Worm (Caenorhabditis elegans) whole organism, mixed stage, embryonic: ENCODE data around the gene eelo-1.

ENCODE experiments used
- M03D4.4 ChIP-seq: sonication (generic microtip); optimal IDR thresholded peaks from 2 replicates; lab custom pipeline; 2017; ENCODE audit warnings: mild to moderate bottlenecking, missing genetic modification characterization, missing compliant biosample characterization
- bed-3 ChIP-seq: fragments of 200-800 bp; sonication (Bioruptor generic); optimal IDR thresholded peaks from 3 replicates; lab custom pipeline; 2018; ENCODE audit warnings: mild to moderate bottlenecking, missing genetic modification characterization, moderate library complexity, missing compliant biosample characterization
- blmp-1 ChIP-seq: fragments of 150-350 bp; optimal IDR thresholded peaks from 2 replicates; lab custom pipeline; 2014; ENCODE audit warnings: missing biosample characterization, missing genetic modification characterization
- ceh-39 ChIP-seq: fragments of 150-350 bp; optimal IDR thresholded peaks from 2 replicates; lab custom pipeline; 2014; ENCODE audit warnings: missing biosample characterization, missing genetic modification characterization
- ceh-43 ChIP-seq: fragments of 200-800 bp; sonication (Bioruptor generic); optimal IDR thresholded peaks from 2 replicates; lab custom pipeline; 2018; ENCODE audit warnings: mild to moderate bottlenecking, missing genetic modification characterization, moderate library complexity, missing compliant biosample characterization
- ceh-83 ChIP-seq: fragments of 200-800 bp; sonication (Bioruptor generic); optimal IDR thresholded peaks from 2 replicates; lab custom pipeline; 2018; ENCODE audit warnings: mild to moderate bottlenecking, missing genetic modification characterization, missing compliant biosample characterization
- ces-1 ChIP-seq: fragments of 150-350 bp; optimal IDR thresholded peaks from 2 replicates; lab custom pipeline; 2014; ENCODE audit warnings: missing biosample characterization, missing genetic modification reagents, missing genetic modification characterization
- cnd-1 ChIP-seq: fragments of 200-800 bp; sonication (Bioruptor generic); optimal IDR thresholded peaks from 2 replicates; lab custom pipeline; 2018; ENCODE audit warnings: mild to moderate bottlenecking, missing genetic modification characterization, missing compliant biosample characterization
- drap-1 ChIP-seq: fragments of 200-800 bp; sonication (Bioruptor generic); optimal IDR thresholded peaks from 3 replicates; lab custom pipeline; 2018; ENCODE audit warnings: mild to moderate bottlenecking, missing genetic modification characterization, missing compliant biosample characterization
- elt-1 ChIP-seq: sonication (generic microtip); optimal IDR thresholded peaks from 2 replicates; lab custom pipeline; 2017; ENCODE audit warnings: missing genetic modification characterization, mild to moderate bottlenecking, missing compliant biosample characterization, antibody characterized with exemption, moderate library complexity, borderline replicate concordance; ENCODE audit not compliant: insufficient read depth
- elt-3 ChIP-seq: fragments of 150-350 bp; optimal IDR thresholded peaks from 2 replicates; lab custom pipeline; 2014; ENCODE audit warnings: missing biosample characterization, missing genetic modification characterization
- flh-1 ChIP-seq: fragments of 200-800 bp; sonication (Bioruptor generic); optimal IDR thresholded peaks from 2 replicates; lab custom pipeline; 2018; ENCODE audit warnings: mild to moderate bottlenecking, missing genetic modification characterization, moderate library complexity, missing compliant biosample characterization
- ham-2 ChIP-seq: fragments of 200-800 bp; sonication (Bioruptor generic); optimal IDR thresholded peaks from 2 replicates; lab custom pipeline; 2018; ENCODE audit warnings: mild to moderate bottlenecking, missing genetic modification characterization, missing compliant biosample characterization
- hlh-1 ChIP-seq: fragments of 150-350 bp; optimal IDR thresholded peaks from 2 replicates; lab custom pipeline; 2014; ENCODE audit warnings: missing biosample characterization, missing genetic modification reagents, missing genetic modification characterization
- lin-13 ChIP-seq: fragments of 150-350 bp; optimal IDR thresholded peaks from 2 replicates; lab custom pipeline; 2014; ENCODE audit warnings: missing biosample characterization, missing genetic modification characterization
- lin-32 ChIP-seq: fragments of 200-800 bp; sonication (Bioruptor generic); optimal IDR thresholded peaks from 2 replicates; lab custom pipeline; 2018; ENCODE audit warnings: mild to moderate bottlenecking, missing genetic modification characterization, missing compliant biosample characterization
- lsy-2 ChIP-seq: fragments of 150-350 bp; optimal IDR thresholded peaks from 2 replicates; lab custom pipeline; 2014; ENCODE audit warnings: missing biosample characterization, missing genetic modification characterization
- mab-5 ChIP-seq: fragments of 150-350 bp; optimal IDR thresholded peaks from 2 replicates; lab custom pipeline; 2014; ENCODE audit warnings: missing biosample characterization, missing genetic modification characterization
- mep-1 ChIP-seq: fragments of 150-350 bp; optimal IDR thresholded peaks from 2 replicates; lab custom pipeline; 2017; ENCODE audit warnings: missing biosample characterization, missing genetic modification reagents, missing genetic modification characterization, inconsistent platforms
- mls-2 ChIP-seq: sonication (generic microtip); optimal IDR thresholded peaks from 2 replicates; lab custom pipeline; 2016; ENCODE audit warnings: mild to moderate bottlenecking, missing genetic modification characterization, moderate library complexity, missing compliant biosample characterization
- nhr-12 ChIP-seq: fragments of 150-350 bp; optimal IDR thresholded peaks from 2 replicates; lab custom pipeline; 2014; ENCODE audit warnings: missing biosample characterization, missing genetic modification characterization
- nhr-2 ChIP-seq: fragments of 150-350 bp; optimal IDR thresholded peaks from 2 replicates; lab custom pipeline; 2014; ENCODE audit warnings: missing biosample characterization, missing genetic modification characterization
- nhr-237 ChIP-seq: fragments of 150-350 bp; optimal IDR thresholded peaks from 2 replicates; lab custom pipeline; 2014; ENCODE audit warnings: missing biosample characterization, missing genetic modification characterization
- nhr-76 ChIP-seq: sonication (generic microtip); optimal IDR thresholded peaks from 2 replicates; lab custom pipeline; 2017; ENCODE audit warnings: missing biosample characterization, missing genetic modification characterization
- pha-4 ChIP-seq: fragments of 150-350 bp; optimal IDR thresholded peaks from 2 replicates; lab custom pipeline; 2018; ENCODE audit warnings: missing biosample characterization, missing genetic modification reagents, missing genetic modification characterization
- snpc-4 ChIP-seq: fragments of 150-350 bp; optimal IDR thresholded peaks from 2 replicates; lab custom pipeline; 2014; ENCODE audit warnings: missing biosample characterization, missing genetic modification characterization
- sptf-1 ChIP-seq: sonication (generic microtip); optimal IDR thresholded peaks from 2 replicates; lab custom pipeline; 2017; ENCODE audit warnings: mild to moderate bottlenecking, missing genetic modification characterization, moderate library complexity, missing compliant biosample characterization
- unc-39 ChIP-seq: fragments of 150-350 bp; optimal IDR thresholded peaks from 2 replicates; lab custom pipeline; 2014; ENCODE audit warnings: missing biosample characterization, missing genetic modification characterization
- unc-62 ChIP-seq: fragments of 150-350 bp; optimal IDR thresholded peaks from 2 replicates; lab custom pipeline; 2014; ENCODE audit warnings: missing biosample characterization, missing genetic modification reagents, missing genetic modification characterization
- zip-8 ChIP-seq: fragments of 150-350 bp; optimal IDR thresholded peaks from 2 replicates; lab custom pipeline; 2014; ENCODE audit warnings: missing biosample characterization, missing genetic modification characterization
- ztf-11 ChIP-seq: fragments of 150-350 bp; optimal IDR thresholded peaks from 2 replicates; lab custom pipeline; 2014; ENCODE audit warnings: missing biosample characterization, missing genetic modification characterization

Gene eelo-1

DNA sequence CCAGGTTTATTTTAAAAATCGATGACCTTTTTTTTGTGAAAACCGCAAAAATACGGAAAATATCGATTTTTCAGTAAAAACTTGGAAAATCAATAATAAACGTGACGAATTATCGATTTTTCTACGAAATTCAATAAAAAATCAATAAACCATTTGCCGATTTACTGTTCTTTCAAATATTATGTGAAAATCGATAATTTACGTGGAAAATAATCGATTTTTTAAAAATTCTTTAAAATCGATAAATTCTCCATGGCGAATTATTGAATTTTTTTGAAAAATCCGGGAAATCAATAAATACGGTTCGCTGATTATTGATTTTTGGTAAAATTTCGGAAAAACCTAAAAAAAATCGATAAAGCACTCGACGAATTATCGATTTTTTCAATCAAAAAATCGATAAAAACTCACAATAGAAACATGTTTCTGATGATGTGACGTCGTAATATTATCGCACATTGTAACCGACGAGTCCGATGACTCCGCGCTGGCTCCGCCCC lies 25.9 kb upstream of the eelo-1 start:
- TF ChIP-seq drap-1 (no peak), snpc-4 (no peak), cnd-1 (tag; lab: Kevin White, UChicago) (no peak), zip-8 (tag; lab: Kevin White, UChicago) (no peak), hlh-1 (tag; lab: Kevin White, UChicago) (no peak), blmp-1 (tag; lab: Kevin White, UChicago) (no peak), lin-13 (tag; lab: Kevin White, UChicago) (no peak), pha-4 (tag; lab: Kevin White, UChicago) (no peak), sptf-1 (tag; lab: Kevin White, UChicago) (no peak), elt-3 (tag; lab: Kevin White, UChicago) (no peak), mep-1 (tag; lab: Kevin White, UChicago) (no peak), mls-2 (tag; lab: Kevin White, UChicago) (no peak), ceh-43 (GFP tag; lab: Kevin White, UChicago) (no peak), M03D4.4 (no peak), unc-39 (tag; lab: Kevin White, UChicago) (no peak), elt-1 (tag; lab: Kevin White, UChicago) (no peak), lsy-2 (tag; lab: Kevin White, UChicago) (no peak), nhr-2 (no peak), flh-1 (GFP tag; lab: Kevin White, UChicago) (no peak), nhr-237 (tag; lab: Kevin White, UChicago) (no peak)

DNA sequence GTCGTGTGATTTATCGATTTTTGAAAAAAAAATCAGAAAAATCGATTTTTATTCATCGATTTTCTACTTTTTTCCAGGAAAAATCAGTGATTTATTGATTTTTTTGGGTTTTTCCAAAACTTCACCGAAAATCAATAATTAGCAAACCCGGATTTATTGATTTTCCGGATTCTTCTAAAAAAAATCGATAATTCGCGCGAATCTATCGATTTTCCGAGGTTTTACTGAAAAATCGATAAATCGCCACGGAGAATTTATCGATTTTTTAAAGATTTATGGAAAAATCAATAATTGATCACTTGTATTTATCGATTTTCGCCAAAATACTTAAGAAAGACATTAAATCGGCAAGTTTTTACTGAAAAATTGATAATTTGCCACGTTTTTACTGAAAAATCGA lies 25.2 kb upstream of the eelo-1 start:
- no peak for TF ChIP-seq drap-1
- TF ChIP-seq unc-39 (tag; lab: Kevin White, UChicago): no peak
- no peak for TF ChIP-seq ceh-43 (GFP tag; lab: Kevin White, UChicago)
- TF ChIP-seq nhr-2: no peak
- TF ChIP-seq snpc-4: no peak
- TF ChIP-seq mab-5 (tag; lab: Kevin White, UChicago): no peak

DNA sequence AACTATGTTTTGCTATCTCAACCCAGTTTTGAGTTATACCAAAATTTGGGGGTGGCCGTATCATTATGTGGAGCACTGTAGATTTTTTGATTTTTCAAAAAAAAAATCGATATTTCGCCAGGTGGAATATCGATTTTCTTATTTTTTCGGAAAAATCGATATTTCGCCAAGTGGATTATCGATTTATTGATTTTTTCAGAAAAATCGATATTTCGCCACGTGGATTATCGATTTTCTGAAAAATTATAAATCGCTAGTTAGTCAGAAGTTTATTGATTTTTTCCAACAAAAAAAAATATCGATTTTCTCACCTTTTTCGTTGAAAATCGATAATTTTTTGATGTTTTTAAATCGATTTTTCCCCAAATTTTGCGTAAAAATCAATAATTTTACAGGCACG lies 21.8 kb upstream of the eelo-1 start:
- no peak for TF ChIP-seq nhr-12 (tag; lab: Kevin White, UChicago)
- TF ChIP-seq unc-39 (tag; lab: Kevin White, UChicago): no peak
- TF ChIP-seq nhr-237 (tag; lab: Kevin White, UChicago): no peak
- no peak for TF ChIP-seq lin-32 (GFP tag; lab: Kevin White, UChicago)
- no peak for TF ChIP-seq lsy-2 (tag; lab: Kevin White, UChicago)
- TF ChIP-seq ham-2 (GFP tag; lab: Kevin White, UChicago): no peak
- TF ChIP-seq snpc-4: no peak
- no peak for TF ChIP-seq drap-1
- no peak for TF ChIP-seq ces-1
- TF ChIP-seq unc-62 (GFP tag; lab: Kevin White, UChicago): no peak
- TF ChIP-seq lin-13 (tag; lab: Kevin White, UChicago): no peak
- TF ChIP-seq elt-1 (tag; lab: Kevin White, UChicago): no peak
- no peak for TF ChIP-seq flh-1 (GFP tag; lab: Kevin White, UChicago)
- no peak for TF ChIP-seq pha-4 (tag; lab: Kevin White, UChicago)
- TF ChIP-seq ceh-83 (GFP tag; lab: Kevin White, UChicago): no peak
- no peak for TF ChIP-seq mep-1 (tag; lab: Kevin White, UChicago)

DNA sequence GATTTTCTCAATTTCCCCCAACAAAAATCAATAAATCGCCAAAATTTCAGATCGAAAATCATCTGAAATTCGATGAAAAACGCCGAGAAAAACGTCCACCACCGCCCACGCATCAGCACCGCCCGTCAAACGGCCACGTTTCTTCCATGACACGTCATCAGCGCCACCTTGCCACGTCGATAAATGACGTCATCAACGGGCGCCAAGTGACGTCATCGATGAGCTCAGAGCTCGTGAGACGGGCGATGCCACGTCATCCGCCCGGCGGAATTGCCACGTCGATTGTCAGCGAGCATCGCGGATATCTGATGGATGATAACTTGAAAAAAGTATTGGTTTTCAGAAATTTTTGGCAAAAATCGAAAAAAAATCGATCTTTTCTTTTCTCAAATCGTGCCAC lies 20.7 kb upstream of the eelo-1 start:
- TF ChIP-seq ztf-11 (tag; lab: Kevin White, UChicago) (no peak), hlh-1 (tag; lab: Kevin White, UChicago) (no peak), ceh-39 (no peak), nhr-76 (tag; lab: Kevin White, UChicago) (no peak), zip-8 (tag; lab: Kevin White, UChicago) (peak; percentile 96), bed-3 (no peak), ces-1 (no peak), elt-1 (tag; lab: Kevin White, UChicago) (no peak)

DNA sequence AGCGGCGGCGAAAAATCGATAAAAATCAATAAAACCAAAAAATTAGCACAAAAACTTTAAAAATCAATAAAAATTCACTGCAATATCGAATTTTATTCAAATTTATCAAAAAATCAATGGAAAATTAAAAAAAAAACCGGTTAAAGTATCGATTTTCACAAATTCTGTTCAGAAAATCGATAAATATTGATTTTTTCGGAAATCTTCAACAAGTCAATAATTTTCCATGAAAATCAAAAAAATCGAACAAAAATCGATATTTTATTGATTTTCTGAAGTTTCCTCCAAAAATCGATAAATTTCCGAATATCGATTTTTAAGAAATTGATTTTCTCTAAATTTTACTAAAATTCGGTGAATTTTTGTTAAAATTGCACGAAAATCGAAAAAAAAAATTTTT lies 20.2 kb upstream of the eelo-1 start:
- no peak for TF ChIP-seq sptf-1 (tag; lab: Kevin White, UChicago)
- TF ChIP-seq lin-13 (tag; lab: Kevin White, UChicago): no peak
- TF ChIP-seq hlh-1 (tag; lab: Kevin White, UChicago): no peak
- no peak for TF ChIP-seq nhr-2
- no peak for TF ChIP-seq blmp-1 (tag; lab: Kevin White, UChicago)
- TF ChIP-seq elt-3 (tag; lab: Kevin White, UChicago): no peak
- TF ChIP-seq drap-1: no peak
- TF ChIP-seq zip-8 (tag; lab: Kevin White, UChicago): no peak
- no peak for TF ChIP-seq mep-1 (tag; lab: Kevin White, UChicago)
- TF ChIP-seq ces-1: no peak
- no peak for TF ChIP-seq nhr-76 (tag; lab: Kevin White, UChicago)
